Worm (Caenorhabditis elegans) whole organism, L1 larva: ENCODE measurements around the gene R160.2.

ENCODE experiments used
- C04F5.9 ChIP-seq: sonication (generic microtip); optimal IDR thresholded peaks from 2 replicates; lab custom pipeline; 2016; ENCODE audit warnings: missing genetic modification characterization, missing compliant biosample characterization
- C34B4.2 ChIP-seq: sonication (generic microtip); optimal IDR thresholded peaks from 2 replicates; lab custom pipeline; 2017; ENCODE audit warnings: mild to moderate bottlenecking, missing genetic modification characterization, missing compliant biosample characterization
- F16B12.6 ChIP-seq: fragments of 150-350 bp; optimal IDR thresholded peaks from 2 replicates; lab custom pipeline; 2014; ENCODE audit warnings: missing biosample characterization, missing genetic modification characterization
- aha-1 ChIP-seq: fragments of 150-350 bp; optimal IDR thresholded peaks from 2 replicates; lab custom pipeline; 2014; ENCODE audit warnings: missing biosample characterization, missing genetic modification characterization
- aly-2 ChIP-seq: fragments of 150-350 bp; optimal IDR thresholded peaks from 2 replicates; lab custom pipeline; 2014; ENCODE audit warnings: missing biosample characterization, missing genetic modification characterization
- blmp-1 ChIP-seq: fragments of 150-350 bp; optimal IDR thresholded peaks from 2 replicates; lab custom pipeline; 2014; ENCODE audit warnings: missing biosample characterization, missing genetic modification characterization
- ceh-63 ChIP-seq: fragments of 200-800 bp; sonication (Bioruptor generic); optimal IDR thresholded peaks from 2 replicates; lab custom pipeline; 2018; ENCODE audit warnings: mild to moderate bottlenecking, missing genetic modification characterization, missing compliant biosample characterization
- ceh-82 ChIP-seq, 3 experiments: fragments of 150-350 bp in 1 of 3; sonication (generic microtip) in 2 of 3; optimal IDR thresholded peaks; 2 replicates each; lab custom pipeline; 2014 to 2017; ENCODE audit warnings: missing biosample characterization in 3 of 3, missing genetic modification characterization in 3 of 3
- ceh-88 ChIP-seq: fragments of 200-800 bp; sonication (Bioruptor generic); IDR thresholded peaks from 2 replicates; pipeline ENCODE4 v1.3.6; 2022; ENCODE audit warnings: missing genetic modification characterization, missing compliant biosample characterization
- ces-1 ChIP-seq: fragments of 150-350 bp; optimal IDR thresholded peaks from 2 replicates; lab custom pipeline; 2014; ENCODE audit warnings: missing biosample characterization, missing genetic modification reagents, missing genetic modification characterization
- dpl-1 ChIP-seq, 3 experiments: fragments of 150-350 bp in 2 of 3; sonication (generic microtip) in 1 of 3; optimal IDR thresholded peaks; 2 replicates each; lab custom pipeline; 2014 to 2017; ENCODE audit warnings: missing biosample characterization in 3 of 3, missing genetic modification characterization in 3 of 3, missing genetic modification reagents in 3 of 3
- dsc-1 ChIP-seq: sonication (generic microtip); optimal IDR thresholded peaks from 2 replicates; lab custom pipeline; 2016; ENCODE audit warnings: mild to moderate bottlenecking, missing genetic modification characterization, missing compliant biosample characterization
- efl-1 ChIP-seq, 4 experiments: fragments of 150-350 bp; optimal IDR thresholded peaks in 3 of 4; peaks in 1 of 4; 1 replicate in 1 of 4; 2 replicates in 3 of 4; lab custom pipeline; 2014; ENCODE audit warnings: missing biosample characterization in 2 of 4, missing genetic modification characterization in 2 of 4, missing genetic modification reagents in 2 of 4
- efl-3 ChIP-seq: fragments of 200-800 bp; sonication (Bioruptor generic); optimal IDR thresholded peaks from 2 replicates; lab custom pipeline; 2018; ENCODE audit warnings: mild to moderate bottlenecking, missing genetic modification characterization, missing compliant biosample characterization
- egl-13 ChIP-seq: sonication (generic microtip); optimal IDR thresholded peaks from 2 replicates; lab custom pipeline; 2016; ENCODE audit warnings: missing genotype, missing genetic modification reagents, missing genetic modification characterization, missing compliant biosample characterization
- egl-27 ChIP-seq, 2 experiments: fragments of 150-350 bp in 1 of 2; sonication (generic microtip); optimal IDR thresholded peaks; 3 replicates each; lab custom pipeline; 2017 to 2018; ENCODE audit warnings: missing biosample characterization in 2 of 2, missing genetic modification characterization in 2 of 2, missing genetic modification reagents in 2 of 2
- elt-3 ChIP-seq, 6 experiments: fragments of 150-350 bp in 1 of 6; sonication (generic microtip); optimal IDR thresholded peaks; 2 replicates each; lab custom pipeline; 2017 to 2018; ENCODE audit warnings: missing biosample characterization in 6 of 6, missing genetic modification characterization in 6 of 6, inconsistent platforms in 1 of 6
- ets-5 ChIP-seq: fragments of 200-800 bp; sonication (Bioruptor generic); IDR thresholded peaks from 2 replicates; pipeline ENCODE4 v1.3.6; 2022; ENCODE audit warnings: missing genetic modification characterization, missing compliant biosample characterization
- fkh-10 ChIP-seq: sonication (generic microtip); optimal IDR thresholded peaks from 2 replicates; lab custom pipeline; 2017; ENCODE audit warnings: missing biosample characterization, missing genetic modification reagents, missing genetic modification characterization
- isw-1 ChIP-seq: fragments of 200-800 bp; sonication (Bioruptor generic); IDR thresholded peaks from 2 replicates; pipeline ENCODE4 v1.3.6; 2022; ENCODE audit warnings: missing genetic modification characterization, missing compliant biosample characterization
- jun-1 ChIP-seq: fragments of 150-350 bp; optimal IDR thresholded peaks from 2 replicates; lab custom pipeline; 2014; ENCODE audit warnings: missing biosample characterization, missing genetic modification reagents, missing genetic modification characterization
- lin-14 ChIP-seq: fragments of 200-800 bp; sonication (Bioruptor generic); optimal IDR thresholded peaks from 2 replicates; lab custom pipeline; 2018; ENCODE audit warnings: mild to moderate bottlenecking, missing genetic modification characterization, moderate library complexity, missing compliant biosample characterization
- lin-15B ChIP-seq: fragments of 150-350 bp; sonication (generic microtip); optimal IDR thresholded peaks from 3 replicates; lab custom pipeline; 2014; ENCODE audit warnings: missing biosample characterization, missing genetic modification characterization
- lin-35 ChIP-seq, 2 experiments: fragments of 150-350 bp; optimal IDR thresholded peaks; 2 replicates each; lab custom pipeline; 2014; ENCODE audit warnings: missing biosample characterization in 2 of 2, missing genetic modification characterization in 2 of 2, missing genetic modification reagents in 2 of 2
- lin-39 ChIP-seq: fragments of 150-350 bp; optimal IDR thresholded peaks from 2 replicates; lab custom pipeline; 2014; ENCODE audit warnings: missing biosample characterization, missing genetic modification reagents, missing genetic modification characterization
- lsy-2 ChIP-seq, 2 experiments: fragments of 150-350 bp; optimal IDR thresholded peaks; 2 replicates each; lab custom pipeline; 2014; ENCODE audit warnings: missing biosample characterization in 2 of 2, missing genetic modification characterization in 2 of 2
- mef-2 ChIP-seq: fragments of 150-350 bp; optimal IDR thresholded peaks from 2 replicates; lab custom pipeline; 2014; ENCODE audit warnings: missing biosample characterization, missing genetic modification characterization
- mep-1 ChIP-seq: fragments of 150-350 bp; optimal IDR thresholded peaks from 2 replicates; lab custom pipeline; 2014; ENCODE audit warnings: missing biosample characterization, missing genetic modification characterization
- nhr-12 ChIP-seq: sonication (generic microtip); optimal IDR thresholded peaks from 2 replicates; lab custom pipeline; 2017; ENCODE audit warnings: missing biosample characterization, missing genetic modification characterization
- nhr-19 ChIP-seq: fragments of 200-800 bp; sonication (Bioruptor generic); conservative IDR thresholded peaks from 2 replicates; pipeline ENCODE4 v1.3.6; 2022; ENCODE audit warnings: missing genetic modification characterization, missing compliant biosample characterization
- nhr-237 ChIP-seq: fragments of 150-350 bp; optimal IDR thresholded peaks from 2 replicates; lab custom pipeline; 2014; ENCODE audit warnings: missing biosample characterization, missing genetic modification characterization
- nhr-28 ChIP-seq: fragments of 150-350 bp; optimal IDR thresholded peaks from 2 replicates; lab custom pipeline; 2014; ENCODE audit warnings: missing biosample characterization, missing genetic modification characterization
- nhr-71 ChIP-seq: sonication (generic microtip); optimal IDR thresholded peaks from 2 replicates; lab custom pipeline; 2016; ENCODE audit warnings: mild to moderate bottlenecking, missing genetic modification characterization, moderate library complexity, missing compliant biosample characterization
- nhr-76 ChIP-seq: sonication (generic microtip); optimal IDR thresholded peaks from 2 replicates; lab custom pipeline; 2017; ENCODE audit warnings: missing biosample characterization, missing genetic modification characterization
- nhr-77 ChIP-seq: fragments of 150-350 bp; optimal IDR thresholded peaks from 2 replicates; lab custom pipeline; 2014; ENCODE audit warnings: missing biosample characterization, missing genetic modification characterization
- nhr-84 ChIP-seq: sonication (generic microtip); optimal IDR thresholded peaks from 2 replicates; lab custom pipeline; 2017; ENCODE audit warnings: missing biosample characterization, missing genetic modification characterization
- nhr-85 ChIP-seq: sonication (generic microtip); peaks from one replicate; lab custom pipeline; 2016; ENCODE audit warnings: missing genetic modification characterization, inconsistent platforms, missing compliant biosample characterization
- pqm-1 ChIP-seq: sonication (generic microtip); optimal IDR thresholded peaks from 3 replicates; lab custom pipeline; 2017; ENCODE audit warnings: missing biosample characterization, missing genetic modification characterization
- rnt-1 ChIP-seq: sonication (generic microtip); optimal IDR thresholded peaks from 2 replicates; lab custom pipeline; 2016; ENCODE audit warnings: mild to moderate bottlenecking, missing genetic modification characterization, moderate library complexity, missing compliant biosample characterization
- skn-1 ChIP-seq: fragments of 150-350 bp; optimal IDR thresholded peaks from 2 replicates; lab custom pipeline; 2014; ENCODE audit warnings: missing biosample characterization, missing genetic modification characterization
- snpc-4 ChIP-seq: fragments of 150-350 bp; optimal IDR thresholded peaks from 2 replicates; lab custom pipeline; 2014; ENCODE audit warnings: missing biosample characterization, missing genetic modification characterization
- sox-4 ChIP-seq: sonication (generic microtip); optimal IDR thresholded peaks from 2 replicates; lab custom pipeline; 2016; ENCODE audit warnings: missing genetic modification characterization, missing compliant biosample characterization
- sptf-1 ChIP-seq: fragments of 150-350 bp; optimal IDR thresholded peaks from 2 replicates; lab custom pipeline; 2014; ENCODE audit warnings: missing biosample characterization, missing genetic modification characterization
- tlp-1 ChIP-seq: fragments of 150-350 bp; optimal IDR thresholded peaks from 2 replicates; lab custom pipeline; 2014; ENCODE audit warnings: missing biosample characterization, missing genetic modification characterization
- unc-130 ChIP-seq: fragments of 150-350 bp; optimal IDR thresholded peaks from 2 replicates; lab custom pipeline; 2017; ENCODE audit warnings: missing biosample characterization, missing genetic modification characterization, inconsistent platforms
- unc-86 ChIP-seq: sonication (generic microtip); optimal IDR thresholded peaks from 2 replicates; lab custom pipeline; 2016; ENCODE audit warnings: missing genetic modification characterization, missing compliant biosample characterization
- unc-98 ChIP-seq: fragments of 200-800 bp; sonication (Bioruptor generic); IDR thresholded peaks from 2 replicates; pipeline ENCODE4 v1.3.6; 2022; ENCODE audit warnings: missing genetic modification characterization, missing compliant biosample characterization
- vab-15 ChIP-seq: sonication (generic microtip); optimal IDR thresholded peaks from 2 replicates; lab custom pipeline; 2017; ENCODE audit warnings: missing genotype, mild to moderate bottlenecking, missing genetic modification characterization, missing compliant biosample characterization
- xbp-1 ChIP-seq: sonication (generic microtip); optimal IDR thresholded peaks from 2 replicates; lab custom pipeline; 2016; ENCODE audit warnings: missing genetic modification characterization, missing compliant biosample characterization
- zag-1 ChIP-seq: fragments of 150-350 bp; optimal IDR thresholded peaks from 2 replicates; lab custom pipeline; 2014; ENCODE audit warnings: missing biosample characterization, missing genetic modification characterization
- ztf-11 ChIP-seq, 2 experiments: sonication (generic microtip); optimal IDR thresholded peaks; 2 replicates each; lab custom pipeline; 2016 to 2017; ENCODE audit warnings: missing genetic modification characterization in 2 of 2, missing biosample characterization in 1 of 2, missing compliant biosample characterization in 1 of 2
- ztf-4 ChIP-seq: fragments of 150-350 bp; optimal IDR thresholded peaks from 2 replicates; lab custom pipeline; 2014; ENCODE audit warnings: missing biosample characterization, missing genetic modification characterization

Gene R160.2

DNA sequence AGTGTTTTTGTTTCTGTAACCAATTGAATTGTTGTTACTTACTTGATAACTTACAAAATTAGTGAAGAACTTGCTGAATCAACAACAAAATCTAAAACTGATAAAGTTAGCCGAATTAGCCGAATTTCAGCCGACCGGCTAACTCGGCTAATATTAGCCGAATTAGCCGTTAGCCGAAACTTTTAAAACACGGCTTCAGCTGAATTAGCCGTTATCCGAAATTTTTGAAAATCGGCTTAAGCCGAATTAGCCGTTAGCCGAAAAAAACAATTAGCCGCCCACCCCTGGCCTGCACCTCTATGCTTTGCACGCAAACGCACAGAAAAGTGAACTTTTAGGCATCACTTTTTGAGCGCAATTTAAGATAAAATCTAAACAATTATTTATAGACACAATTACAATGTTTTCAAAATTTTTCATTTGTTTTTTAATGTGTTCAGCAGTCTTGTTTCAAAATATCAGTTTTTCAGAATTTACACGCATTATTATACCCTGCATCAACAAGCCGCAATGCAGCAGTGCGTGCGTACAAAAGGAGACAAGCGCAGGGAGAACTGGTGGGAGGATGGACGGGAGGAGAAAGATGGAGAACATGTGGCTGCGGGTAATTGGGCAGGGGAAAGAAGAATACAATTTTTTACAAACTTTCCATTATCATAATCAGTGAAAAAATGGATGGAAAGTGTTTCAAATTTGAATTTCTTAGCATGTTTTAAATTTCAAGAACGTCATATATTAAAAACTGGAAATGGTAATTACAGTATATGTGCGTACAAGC is 18.6 kb upstream of the R160.2 start:
- TF ChIP-seq lin-15B (tag; lab: Kevin White, UChicago): no peak
- TF ChIP-seq ceh-63 (GFP tag; lab: Kevin White, UChicago): no peak
- TF ChIP-seq nhr-28 (tag; lab: Kevin White, UChicago): no peak
- no peak for TF ChIP-seq tlp-1
- TF ChIP-seq nhr-237 (tag; lab: Kevin White, UChicago): peak; percentile 40
- peak; percentile 26 for TF ChIP-seq blmp-1
- no peak for TF ChIP-seq ets-5 (GFP tag; lab: Robert Waterston, UW)
- peak; percentile 87 for TF ChIP-seq dsc-1 (tag; lab: Kevin White, UChicago)
- no peak for TF ChIP-seq ces-1
- no peak for TF ChIP-seq egl-13
- no peak for TF ChIP-seq mef-2
- TF ChIP-seq zag-1 (tag; lab: Kevin White, UChicago): no peak
- peak; percentile 79 for TF ChIP-seq mep-1 (tag; lab: Kevin White, UChicago)
- TF ChIP-seq unc-86 (tag; lab: Kevin White, UChicago): peak; percentile 14
- TF ChIP-seq efl-1 (optimal IDR thresholded peaks at IDR 0.05; lab: Kevin White, UChicago): peak; percentile 47 to 54
- TF ChIP-seq efl-1 (GFP tag; optimal IDR thresholded peaks at IDR 0.05 in 1 of 2; lab: Kevin White, UChicago): peak in 1 of 2 experiments; percentile 7
- no peak for TF ChIP-seq nhr-76 (tag; lab: Kevin White, UChicago)
- peak; percentile 14 for TF ChIP-seq isw-1 (GFP tag; lab: Robert Waterston, UW)
- TF ChIP-seq C34B4.2 (tag; lab: Kevin White, UChicago): no peak
- TF ChIP-seq F16B12.6 (tag; lab: Kevin White, UChicago): peak; percentile 7
- TF ChIP-seq ceh-88: 0 out of 2 replicates have a peak, but pooled peaks have one; percentile 40
- no peak for TF ChIP-seq egl-27 (tag; optimal IDR thresholded peaks at IDR 0.05; lab: Kevin White, UChicago)
- TF ChIP-seq lin-39 (tag; lab: Kevin White, UChicago): peak; percentile 62
- TF ChIP-seq dpl-1 (GFP tag; optimal IDR thresholded peaks at IDR 0.05; lab: Kevin White, UChicago): peak in 2 of 3 experiments; percentile 1 to 9
- peak; percentile 67 for TF ChIP-seq xbp-1 (tag; lab: Kevin White, UChicago)
- TF ChIP-seq lsy-2 (tag; optimal IDR thresholded peaks at IDR 0.05; lab: Kevin White, UChicago): peak; percentile 51 to 68
- TF ChIP-seq nhr-71 (tag; lab: Kevin White, UChicago): peak; percentile 74
- peak; percentile 43 for TF ChIP-seq ztf-4 (tag; lab: Kevin White, UChicago)
- peak; percentile 53 to 80 (median 54) for TF ChIP-seq ceh-82 (tag; optimal IDR thresholded peaks at IDR 0.05; lab: Kevin White, UChicago)
- no peak for TF ChIP-seq nhr-12 (tag; lab: Kevin White, UChicago)
- peak; percentile 83 for TF ChIP-seq jun-1 (tag; lab: Kevin White, UChicago)
- no peak for TF ChIP-seq aha-1
- TF ChIP-seq unc-98 (GFP tag; lab: Robert Waterston, UW): no peak
- peak in 3 of 6 experiments; percentile 34 to 73 (median 63) for TF ChIP-seq elt-3 (tag; optimal IDR thresholded peaks at IDR 0.05; lab: Kevin White, UChicago)
- no peak for TF ChIP-seq vab-15 (tag; lab: Kevin White, UChicago)
- peak; percentile 78 for TF ChIP-seq nhr-77
- peak; percentile 27 to 80 for TF ChIP-seq lin-35 (GFP tag; optimal IDR thresholded peaks at IDR 0.05; lab: Kevin White, UChicago)
- TF ChIP-seq ztf-11 (tag; optimal IDR thresholded peaks at IDR 0.05; lab: Kevin White, UChicago): peak in 1 of 2 experiments; percentile 53
- no peak for TF ChIP-seq C04F5.9 (tag; lab: Kevin White, UChicago)
- peak; percentile 75 for TF ChIP-seq skn-1 (tag; lab: Kevin White, UChicago)
- TF ChIP-seq aly-2: no peak
- TF ChIP-seq nhr-19 (GFP tag; lab: Robert Waterston, UW): peak; percentile 74
- TF ChIP-seq lin-14 (GFP tag; lab: Kevin White, UChicago): peak; percentile 74
- no peak for TF ChIP-seq fkh-10 (GFP tag; lab: Kevin White, UChicago)
- TF ChIP-seq rnt-1 (tag; lab: Kevin White, UChicago): peak; percentile 84
- TF ChIP-seq pqm-1 (tag; lab: Kevin White, UChicago): no peak
- TF ChIP-seq unc-130 (tag; lab: Kevin White, UChicago): peak; percentile 7
- no peak for TF ChIP-seq nhr-84
- no peak for TF ChIP-seq sptf-1
- TF ChIP-seq snpc-4: peak; percentile 39
- peak; percentile 53 for TF ChIP-seq efl-3
- no peak for TF ChIP-seq sox-4 (tag; lab: Kevin White, UChicago)
- peak; percentile 85 for TF ChIP-seq nhr-85
